Worm (Caenorhabditis elegans) whole organism, L4 larva: ENCODE results near the gene oac-31.

ENCODE experiments used
- aly-2 ChIP-seq: sonication (generic microtip); optimal IDR thresholded peaks from 2 replicates; lab custom pipeline; 2018; ENCODE audit warnings: missing biosample characterization, missing genetic modification characterization
- ceh-82 ChIP-seq: sonication (generic microtip); optimal IDR thresholded peaks from 2 replicates; lab custom pipeline; 2017; ENCODE audit warnings: missing biosample characterization, missing genetic modification characterization
- hmg-1.1 ChIP-seq: fragments of 200-800 bp; sonication (Bioruptor generic); IDR thresholded peaks from 2 replicates; pipeline ENCODE4 v1.3.6; 2022; ENCODE audit warnings: missing genetic modification reagents, missing genetic modification characterization, missing compliant biosample characterization
- lin-39 ChIP-seq: fragments of 150-350 bp; optimal IDR thresholded peaks from 2 replicates; lab custom pipeline; 2014; ENCODE audit warnings: missing biosample characterization, missing genetic modification reagents, missing genetic modification characterization
- nhr-102 ChIP-seq: sonication (generic microtip); optimal IDR thresholded peaks from 2 replicates; lab custom pipeline; 2016; ENCODE audit warnings: mild to moderate bottlenecking, missing genetic modification characterization, moderate library complexity, missing compliant biosample characterization
- nhr-28 ChIP-seq: fragments of 150-350 bp; optimal IDR thresholded peaks from 2 replicates; lab custom pipeline; 2014; ENCODE audit warnings: missing biosample characterization, missing genetic modification characterization
- nhr-77 ChIP-seq: fragments of 150-350 bp; optimal IDR thresholded peaks from 2 replicates; lab custom pipeline; 2014; ENCODE audit warnings: missing biosample characterization, missing genetic modification characterization

DNA sequence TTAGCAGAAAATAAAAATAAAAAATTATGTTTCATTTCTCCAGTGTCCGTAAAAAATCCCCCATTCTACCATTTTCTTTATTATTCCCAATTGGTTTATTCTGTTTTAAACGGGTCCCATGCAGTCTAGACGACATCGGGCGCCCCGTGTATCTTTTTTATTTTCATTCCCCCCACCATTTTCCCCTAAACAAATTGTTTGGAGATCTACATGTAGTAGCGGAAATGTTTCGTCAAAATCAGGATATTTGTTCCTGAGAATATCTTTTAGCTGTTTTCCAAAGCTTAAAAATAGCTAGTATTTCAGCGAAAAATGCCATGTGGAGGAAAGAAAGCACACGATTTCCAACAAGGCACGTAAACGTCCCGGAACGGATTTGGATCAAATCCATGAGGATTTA, 46.4 kb upstream of the oac-31 start, which contains the start of gene F16B4.5:
- TF ChIP-seq nhr-77 (tag; lab: Kevin White, UChicago) (no peak), lin-39 (tag; lab: Kevin White, UChicago) (no peak), nhr-28 (tag; lab: Kevin White, UChicago) (no peak), hmg-1.1 (GFP tag; lab: Robert Waterston, UW) (no peak), nhr-102 (no peak), ceh-82 (no peak), aly-2 (tag; lab: Kevin White, UChicago) (no peak)
